Fruit fly (Drosophila melanogaster) Kc167 (cell line): ENCODE results near the gene Cyp312a1.

ENCODE experiments used
- Myc ChIP-seq: fragments of >200 bp; optimal IDR thresholded peaks from 2 replicates; lab custom pipeline; 2017; ENCODE audit warnings: missing external identifiers
- h ChIP-seq: fragments of >200 bp; optimal IDR thresholded peaks from 3 replicates; lab custom pipeline; 2018; ENCODE audit warnings: missing external identifiers
- psq ChIP-seq: fragments of >200 bp; optimal IDR thresholded peaks from 2 replicates; lab custom pipeline; 2017; ENCODE audit warnings: missing external identifiers
- ttk ChIP-seq: sonication (Bioruptor generic); optimal IDR thresholded peaks from 2 replicates; lab custom pipeline; 2017; ENCODE audit warnings: missing external identifiers

DNA sequence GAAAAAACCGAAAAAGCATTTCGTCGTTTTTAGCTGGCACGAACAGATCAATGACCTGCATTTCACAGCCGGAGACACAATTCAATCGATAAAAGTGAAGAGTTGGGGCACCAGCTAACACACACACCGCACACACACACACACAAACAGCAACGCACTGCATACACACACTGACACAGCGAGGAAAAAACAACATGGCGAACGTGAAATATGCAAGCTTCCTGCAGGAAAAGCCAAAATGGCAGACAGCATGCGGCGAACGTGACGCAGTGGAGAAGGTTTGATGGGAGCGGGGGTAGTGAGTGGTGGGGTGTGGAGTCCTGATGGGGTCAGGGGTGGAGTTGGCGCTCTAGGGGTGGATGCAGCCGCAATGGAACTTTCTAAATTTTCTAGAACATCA, 48.5 kb downstream of the Cyp312a1 start:
- TF ChIP-seq psq, result no peak
- no peak for TF ChIP-seq h (lab: Kevin White, UChicago)
- no peak for TF ChIP-seq ttk (lab: Kevin White, UChicago)
- TF ChIP-seq Myc (lab: Kevin White, UChicago), result no peak
